Worm (Caenorhabditis elegans): Measurements from ENCODE around the gene B0034.1.
"Not testable (repeated sequence)": the region's sequence is repeated elsewhere in the genome, so short reads cannot be mapped to it uniquely, and the experiment has no call there.

DNA sequence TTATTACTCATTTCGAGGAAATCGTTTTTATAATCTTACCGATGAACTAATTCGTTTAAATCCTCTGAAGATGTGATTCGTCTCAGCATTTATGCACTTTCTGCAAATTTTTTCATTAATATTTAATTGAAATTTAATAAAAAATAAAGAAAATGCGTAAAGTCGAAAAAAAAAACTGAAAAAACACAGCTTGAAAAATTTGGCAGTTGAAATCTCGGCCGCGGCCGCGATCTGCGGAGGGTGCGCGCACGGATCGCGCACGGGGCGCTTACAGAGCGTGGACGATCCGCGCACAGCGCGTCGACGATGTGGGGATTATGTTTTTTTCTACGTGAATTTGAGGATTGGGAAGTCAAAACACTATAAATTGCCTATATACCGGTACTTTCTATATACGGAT lies 40.8 kb downstream of the B0034.1 start, which contains the start of gene ZK84.4:
- not testable (repeated sequence) for TF ChIP-seq mdt-29 (GFP tag; IDR thresholded peaks at IDR 0.05); ces-1 (GFP tag; optimal IDR thresholded peaks at IDR 0.05)
